Worm (Caenorhabditis elegans): ENCODE measurements around the gene R04F11.5.
A peak's percentile ranks its signal among the peaks of the same experiment; 100 is the strongest.

The R04F11.5 gene

DNA sequence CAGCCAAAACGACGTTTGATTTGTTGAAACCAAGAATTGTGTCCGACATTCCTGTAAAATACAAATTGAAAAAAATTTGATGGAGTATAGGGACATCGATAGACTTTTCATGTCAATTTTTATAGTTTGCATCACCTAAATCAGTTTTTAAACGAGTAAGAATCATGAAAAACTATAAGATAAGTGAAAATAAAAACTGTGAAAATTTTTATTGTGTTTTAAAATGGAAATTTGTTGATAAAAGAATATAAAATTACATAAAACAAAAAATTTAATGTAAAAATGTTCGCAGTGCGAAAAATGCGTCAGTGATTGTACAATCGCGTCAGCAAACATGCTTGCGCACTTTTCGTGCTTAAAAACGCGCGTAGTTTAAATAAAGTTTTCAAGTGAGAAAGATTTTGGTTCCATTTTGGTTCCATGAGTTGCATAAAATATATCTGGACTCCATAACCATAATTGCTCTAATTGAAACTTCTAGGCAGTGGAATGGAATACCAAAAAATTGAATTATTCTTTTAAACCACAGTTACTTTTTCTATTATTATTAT lies 25.7 kb upstream of the R04F11.5 start, which contains the start of gene tomm-20 (continued):
- peak; percentile 57 for TF ChIP-seq aly-2 (tag; optimal IDR thresholded peaks at IDR 0.05)
- TF ChIP-seq ztf-4 (tag; optimal IDR thresholded peaks at IDR 0.05): peak; percentile 49
- peak; percentile 36 for TF ChIP-seq egl-27 (tag; optimal IDR thresholded peaks at IDR 0.05)
- no peak for TF ChIP-seq ceh-9 (tag; optimal IDR thresholded peaks at IDR 0.05)
- peak; percentile 69 for TF ChIP-seq ceh-28 (tag; optimal IDR thresholded peaks at IDR 0.05)
- TF ChIP-seq nhr-25 (tag; optimal IDR thresholded peaks at IDR 0.05): peak; percentile 87
- TF ChIP-seq nhr-77 (tag; optimal IDR thresholded peaks at IDR 0.05): peak; percentile 70
- peak; percentile 95 for TF ChIP-seq nhr-43 (tag; optimal IDR thresholded peaks at IDR 0.05; ENCODE audit: poor library complexity, severe bottlenecking)
- no peak for TF ChIP-seq ztf-11 (tag; optimal IDR thresholded peaks at IDR 0.05)
- TF ChIP-seq nfya-1 (tag; optimal IDR thresholded peaks at IDR 0.05; ENCODE audit: insufficient read depth): peak; percentile 91
- TF ChIP-seq daf-12 (tag; optimal IDR thresholded peaks at IDR 0.05): no peak

DNA sequence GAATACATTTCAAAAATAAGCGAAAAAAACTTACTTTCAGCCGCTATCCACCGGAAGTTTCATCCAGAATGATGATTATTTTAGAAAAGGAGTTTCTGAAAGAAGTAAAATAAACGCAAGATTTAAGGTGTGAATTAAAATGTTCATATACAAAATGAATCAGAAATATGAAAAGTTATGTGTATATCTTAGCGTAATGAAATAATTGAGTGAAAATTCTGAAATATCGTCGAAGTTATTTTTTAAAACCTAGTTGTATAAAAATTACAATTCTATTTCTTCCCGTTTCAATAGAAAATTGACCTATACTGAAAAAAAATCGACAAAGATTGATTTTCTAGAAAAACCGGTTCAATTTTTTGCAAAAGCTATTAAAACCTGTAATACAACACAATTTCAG lies 20.1 kb upstream of the R04F11.5 start, which contains the start of gene twk-13:
Gene twk-13 (minus strand): TSS at position 101 of the 400 bp plus-strand sequence.
- no peak for TF ChIP-seq zag-1 (tag; optimal IDR thresholded peaks at IDR 0.05)
- no peak for TF ChIP-seq nhr-12 (tag; optimal IDR thresholded peaks at IDR 0.05)
- no peak for TF ChIP-seq hmg-11 (tag; optimal IDR thresholded peaks at IDR 0.05)
- TF ChIP-seq ZK546.5 (tag; optimal IDR thresholded peaks at IDR 0.05): no peak
- no peak for TF ChIP-seq snpc-4 (tag; optimal IDR thresholded peaks at IDR 0.05)
- TF ChIP-seq nhr-25 (tag; optimal IDR thresholded peaks at IDR 0.05): no peak
- no peak for TF ChIP-seq nhr-76 (tag; optimal IDR thresholded peaks at IDR 0.05)
- TF ChIP-seq ztf-4 (tag; optimal IDR thresholded peaks at IDR 0.05): no peak

DNA sequence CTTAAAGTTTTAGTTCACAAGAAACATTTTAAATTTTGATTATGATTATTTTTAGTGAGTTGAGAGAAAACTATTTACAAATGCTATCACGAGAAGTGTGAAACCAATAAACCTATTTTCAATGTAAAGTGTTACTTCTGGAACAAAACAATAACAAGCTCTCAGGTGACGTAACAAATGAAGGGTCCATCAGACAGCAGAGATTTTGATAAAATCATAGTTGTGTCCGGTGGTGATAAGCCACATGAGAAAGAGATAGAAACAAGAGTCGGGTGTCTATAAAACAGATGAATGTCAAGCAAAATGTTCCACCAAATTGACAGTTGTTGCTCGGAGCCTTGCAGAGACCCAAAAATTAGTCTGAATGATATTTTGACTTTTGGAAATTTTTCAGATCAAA lies 16.6 kb upstream of the R04F11.5 start:
- no peak for TF ChIP-seq eor-1 (tag; optimal IDR thresholded peaks at IDR 0.05)
- peak; percentile 78 for TF ChIP-seq egl-5 (tag; optimal IDR thresholded peaks at IDR 0.05)

DNA sequence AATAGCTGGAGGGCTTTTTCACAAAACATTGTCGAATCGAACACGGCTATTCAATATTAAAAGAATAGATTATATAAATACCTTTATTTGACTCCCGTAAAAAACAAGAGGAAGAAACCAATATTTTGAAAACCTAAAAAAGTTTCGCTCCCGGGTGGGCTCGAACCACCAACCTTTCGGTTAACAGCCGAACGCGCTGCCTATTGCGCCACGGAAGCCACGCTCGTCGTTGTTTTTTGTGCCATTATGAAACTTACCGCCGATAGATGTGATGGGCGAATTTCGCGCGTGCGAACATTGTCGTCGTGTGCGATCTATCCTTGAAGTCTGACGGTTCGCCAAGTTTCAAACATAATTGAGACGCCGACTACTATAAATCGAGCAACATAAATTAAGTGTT lies 14.0 kb upstream of the R04F11.5 start:
- no peak for TF ChIP-seq pha-4 (tag; optimal IDR thresholded peaks at IDR 0.05)
- TF ChIP-seq nhr-12 (tag; optimal IDR thresholded peaks at IDR 0.05): no peak
- TF ChIP-seq ceh-16 (tag; optimal IDR thresholded peaks at IDR 0.05): no peak
- no peak for TF ChIP-seq nhr-23 (tag; optimal IDR thresholded peaks at IDR 0.05)
- TF ChIP-seq nhr-237 (tag; optimal IDR thresholded peaks at IDR 0.05): no peak
- TF ChIP-seq R02D3.7 (tag; optimal IDR thresholded peaks at IDR 0.05): no peak
- no peak for TF ChIP-seq ztf-4 (tag; optimal IDR thresholded peaks at IDR 0.05)
- peak; percentile 32 for TF ChIP-seq nfya-1 (tag; optimal IDR thresholded peaks at IDR 0.05; ENCODE audit: insufficient read depth)
- no peak for TF ChIP-seq skn-1 (tag; optimal IDR thresholded peaks at IDR 0.05)
- TF ChIP-seq mml-1 (tag; optimal IDR thresholded peaks at IDR 0.05): no peak
- TF ChIP-seq sea-2 (GFP tag; optimal IDR thresholded peaks at IDR 0.05): no peak
- TF ChIP-seq fos-1 (tag; optimal IDR thresholded peaks at IDR 0.05): no peak
- TF ChIP-seq nhr-43 (tag; optimal IDR thresholded peaks at IDR 0.05; ENCODE audit: poor library complexity, severe bottlenecking): no peak
- no peak for TF ChIP-seq aly-2 (tag; optimal IDR thresholded peaks at IDR 0.05)
- no peak for TF ChIP-seq egl-5 (tag; optimal IDR thresholded peaks at IDR 0.05)
- TF ChIP-seq nhr-77 (tag; optimal IDR thresholded peaks at IDR 0.05): no peak
- no peak for TF ChIP-seq lin-15B (tag; optimal IDR thresholded peaks at IDR 0.05)
- TF ChIP-seq nhr-76 (tag; optimal IDR thresholded peaks at IDR 0.05): no peak
- TF ChIP-seq hmg-11 (tag; optimal IDR thresholded peaks at IDR 0.05): peak; percentile 61
- no peak for TF ChIP-seq elt-3 (tag; optimal IDR thresholded peaks at IDR 0.05)
- peak; percentile 38 for TF ChIP-seq lsy-12 (tag; optimal IDR thresholded peaks at IDR 0.05)
- no peak for TF ChIP-seq unc-39 (tag; optimal IDR thresholded peaks at IDR 0.05)
- TF ChIP-seq egl-27 (tag; optimal IDR thresholded peaks at IDR 0.05): no peak
- no peak for TF ChIP-seq mdl-1 (tag; optimal IDR thresholded peaks at IDR 0.05)
- TF ChIP-seq unc-62 (GFP tag; optimal IDR thresholded peaks at IDR 0.05): no peak
- TF ChIP-seq nhr-11 (tag; optimal IDR thresholded peaks at IDR 0.05): no peak
- TF ChIP-seq daf-12 (tag; optimal IDR thresholded peaks at IDR 0.05): no peak
- TF ChIP-seq nhr-28 (tag; optimal IDR thresholded peaks at IDR 0.05): no peak
- TF ChIP-seq eor-1 (tag; optimal IDR thresholded peaks at IDR 0.05): no peak
- no peak for TF ChIP-seq ama-1 (optimal IDR thresholded peaks at IDR 0.05)
- no peak for TF ChIP-seq ceh-9 (tag; optimal IDR thresholded peaks at IDR 0.05)
- no peak for TF ChIP-seq ztf-11 (tag; optimal IDR thresholded peaks at IDR 0.05)
- TF ChIP-seq ceh-28 (tag; optimal IDR thresholded peaks at IDR 0.05): no peak
- peak; percentile 43 for TF ChIP-seq lin-39 (tag; optimal IDR thresholded peaks at IDR 0.05)
- peak; percentile 11 for TF ChIP-seq elt-2 (tag; optimal IDR thresholded peaks at IDR 0.05)
- TF ChIP-seq jun-1 (tag; optimal IDR thresholded peaks at IDR 0.05): no peak
- TF ChIP-seq tbx-2 (tag; optimal IDR thresholded peaks at IDR 0.05): no peak

Measured in whole organism, L3 larva.